Worm (Caenorhabditis elegans): ENCODE measurements around the gene F23D12.11.

Gene F23D12.11

ce11 chrX:14401230-14401629, 23.3 kb downstream of the F23D12.11 start:
- TF ChIP-seq M03D4.4 (tag; optimal IDR thresholded peaks at IDR 0.05): no peak
- TF ChIP-seq mab-5 (tag; optimal IDR thresholded peaks at IDR 0.05): no peak
- TF ChIP-seq nhr-12 (tag; optimal IDR thresholded peaks at IDR 0.05): no peak
- TF ChIP-seq ces-1 (GFP tag; optimal IDR thresholded peaks at IDR 0.05): no peak
- no peak for TF ChIP-seq flh-1 (GFP tag; optimal IDR thresholded peaks at IDR 0.05)
- TF ChIP-seq lin-32 (GFP tag; optimal IDR thresholded peaks at IDR 0.05): no peak
- no peak for TF ChIP-seq bed-3 (GFP tag; optimal IDR thresholded peaks at IDR 0.05)
- no peak for TF ChIP-seq nhr-237 (tag; optimal IDR thresholded peaks at IDR 0.05)
- TF ChIP-seq unc-39 (tag; optimal IDR thresholded peaks at IDR 0.05): no peak
- TF ChIP-seq ceh-43 (GFP tag; optimal IDR thresholded peaks at IDR 0.05): no peak
- no peak for TF ChIP-seq elt-3 (tag; optimal IDR thresholded peaks at IDR 0.05)
- no peak for TF ChIP-seq tbx-8 (GFP tag; optimal IDR thresholded peaks at IDR 0.05)
- no peak for TF ChIP-seq cnd-1 (tag; optimal IDR thresholded peaks at IDR 0.05)
- no peak for TF ChIP-seq nhr-76 (tag; optimal IDR thresholded peaks at IDR 0.05)
- no peak for TF ChIP-seq mep-1 (tag; optimal IDR thresholded peaks at IDR 0.05)
- TF ChIP-seq ceh-83 (GFP tag; optimal IDR thresholded peaks at IDR 0.05): no peak
- TF ChIP-seq mls-2 (tag; optimal IDR thresholded peaks at IDR 0.05): no peak
- no peak for TF ChIP-seq ztf-11 (tag; optimal IDR thresholded peaks at IDR 0.05)

ce11 chrX:14399035-14399434, 25.5 kb downstream of the F23D12.11 start:
- TF ChIP-seq nhr-76 (tag; optimal IDR thresholded peaks at IDR 0.05): no peak
- TF ChIP-seq lin-13 (tag; optimal IDR thresholded peaks at IDR 0.05): no peak
- TF ChIP-seq ces-1 (GFP tag; optimal IDR thresholded peaks at IDR 0.05): peak; percentile 16

ce11 chrX:14395267-14395666, 29.3 kb downstream of the F23D12.11 start, which contains the start of gene Y60A9.1:
Y60A9.1 (minus strand) TSS chrX:14395367.
- no peak for TF ChIP-seq lsy-2 (tag; optimal IDR thresholded peaks at IDR 0.05)
- no peak for TF ChIP-seq ceh-39 (tag; optimal IDR thresholded peaks at IDR 0.05)
- TF ChIP-seq ceh-43 (GFP tag; optimal IDR thresholded peaks at IDR 0.05): no peak
- no peak for TF ChIP-seq pha-4 (tag; optimal IDR thresholded peaks at IDR 0.05)
- no peak for TF ChIP-seq nhr-12 (tag; optimal IDR thresholded peaks at IDR 0.05)
- TF ChIP-seq lin-13 (tag; optimal IDR thresholded peaks at IDR 0.05): no peak
- TF ChIP-seq mls-2 (tag; optimal IDR thresholded peaks at IDR 0.05): no peak
- TF ChIP-seq hlh-1 (tag; optimal IDR thresholded peaks at IDR 0.05): no peak
- TF ChIP-seq nhr-2 (tag; optimal IDR thresholded peaks at IDR 0.05): no peak
- TF ChIP-seq ceh-83 (GFP tag; optimal IDR thresholded peaks at IDR 0.05): no peak
- TF ChIP-seq mep-1 (tag; optimal IDR thresholded peaks at IDR 0.05): no peak
- no peak for TF ChIP-seq unc-62 (GFP tag; optimal IDR thresholded peaks at IDR 0.05)
- TF ChIP-seq zip-8 (tag; optimal IDR thresholded peaks at IDR 0.05): no peak
- TF ChIP-seq ham-2 (GFP tag; optimal IDR thresholded peaks at IDR 0.05): no peak
- TF ChIP-seq lin-32 (GFP tag; optimal IDR thresholded peaks at IDR 0.05): no peak
- no peak for TF ChIP-seq unc-39 (tag; optimal IDR thresholded peaks at IDR 0.05)

DNA sequence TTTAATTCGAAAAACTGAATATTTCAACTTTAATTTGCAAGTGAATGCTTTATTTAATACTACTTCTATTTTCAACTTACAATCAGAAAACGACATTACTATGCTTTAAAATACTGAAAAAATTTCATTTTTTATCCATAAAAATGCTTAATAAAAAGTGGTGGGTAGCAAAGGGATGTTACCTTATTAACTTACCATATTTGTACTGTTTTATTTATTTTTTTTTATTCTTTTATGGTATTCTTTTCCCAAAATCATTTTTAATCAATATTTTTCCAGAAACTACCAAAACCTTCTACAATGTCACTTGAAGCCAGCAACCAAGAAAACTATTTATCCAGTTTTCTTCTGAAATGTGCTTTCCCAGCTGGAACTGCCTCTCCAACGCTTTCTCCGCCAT, 41.6 kb downstream of the F23D12.11 start, which contains the start of gene Y60A9.3:
Gene Y60A9.3 (plus strand): TSS at position 301 of the 400 bp plus-strand sequence.
- TF ChIP-seq bed-3 (GFP tag; optimal IDR thresholded peaks at IDR 0.05) (no peak), ceh-83 (GFP tag; optimal IDR thresholded peaks at IDR 0.05) (no peak), ztf-11 (tag; optimal IDR thresholded peaks at IDR 0.05) (no peak), sptf-1 (tag; optimal IDR thresholded peaks at IDR 0.05) (no peak), nhr-76 (tag; optimal IDR thresholded peaks at IDR 0.05) (no peak), mep-1 (tag; optimal IDR thresholded peaks at IDR 0.05) (no peak), cnd-1 (tag; optimal IDR thresholded peaks at IDR 0.05) (no peak), zip-8 (tag; optimal IDR thresholded peaks at IDR 0.05) (no peak), nhr-2 (tag; optimal IDR thresholded peaks at IDR 0.05) (no peak), M03D4.4 (tag; optimal IDR thresholded peaks at IDR 0.05) (no peak), tbx-8 (GFP tag; optimal IDR thresholded peaks at IDR 0.05) (no peak), snpc-4 (tag; optimal IDR thresholded peaks at IDR 0.05) (no peak)

DNA sequence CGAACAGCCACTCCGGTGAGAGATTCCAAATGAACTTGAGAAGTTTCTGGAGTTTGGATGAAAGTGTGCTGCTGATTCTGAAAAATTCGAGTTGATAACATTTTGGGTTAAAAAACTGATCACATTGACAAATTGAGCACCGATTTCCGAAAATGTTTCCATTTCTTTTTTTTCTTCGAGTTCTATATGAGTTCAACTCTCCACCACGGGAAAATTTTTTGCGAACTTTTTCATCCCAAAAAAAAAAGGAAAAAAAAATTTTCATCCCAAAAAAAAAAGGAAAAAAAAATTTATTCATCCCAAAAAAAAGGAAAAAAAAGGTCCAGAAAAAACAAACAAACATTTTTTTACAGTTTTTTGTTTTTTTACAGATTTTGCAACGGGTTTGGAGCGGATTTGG, 47.4 kb downstream of the F23D12.11 start, which contains the start of gene Y60A9A.1:
Gene Y60A9A.1 (minus strand): TSS at position 101 of the 400 bp plus-strand sequence.
- no peak for TF ChIP-seq ham-2 (GFP tag; optimal IDR thresholded peaks at IDR 0.05)
- no peak for TF ChIP-seq snpc-4 (tag; optimal IDR thresholded peaks at IDR 0.05)
- no peak for TF ChIP-seq nhr-2 (tag; optimal IDR thresholded peaks at IDR 0.05)
- no peak for TF ChIP-seq unc-62 (GFP tag; optimal IDR thresholded peaks at IDR 0.05)
- TF ChIP-seq blmp-1 (tag; optimal IDR thresholded peaks at IDR 0.05): no peak
- no peak for TF ChIP-seq unc-39 (tag; optimal IDR thresholded peaks at IDR 0.05)
- TF ChIP-seq ceh-83 (GFP tag; optimal IDR thresholded peaks at IDR 0.05): no peak
- no peak for TF ChIP-seq tbx-8 (GFP tag; optimal IDR thresholded peaks at IDR 0.05)
- no peak for TF ChIP-seq ceh-39 (tag; optimal IDR thresholded peaks at IDR 0.05)
- no peak for TF ChIP-seq bed-3 (GFP tag; optimal IDR thresholded peaks at IDR 0.05)
- no peak for TF ChIP-seq M03D4.4 (tag; optimal IDR thresholded peaks at IDR 0.05)
- TF ChIP-seq mep-1 (tag; optimal IDR thresholded peaks at IDR 0.05): no peak
- no peak for TF ChIP-seq ces-1 (GFP tag; optimal IDR thresholded peaks at IDR 0.05)
- no peak for TF ChIP-seq mab-5 (tag; optimal IDR thresholded peaks at IDR 0.05)
- TF ChIP-seq unc-120 (tag; optimal IDR thresholded peaks at IDR 0.05; ENCODE audit: poor library complexity, severe bottlenecking): no peak
- no peak for TF ChIP-seq elt-1 (tag; optimal IDR thresholded peaks at IDR 0.05; ENCODE audit: borderline replicate concordance, insufficient read depth)
